Worm (Caenorhabditis elegans): ENCODE results near the gene comt-3.

comt-3 gene

DNA sequence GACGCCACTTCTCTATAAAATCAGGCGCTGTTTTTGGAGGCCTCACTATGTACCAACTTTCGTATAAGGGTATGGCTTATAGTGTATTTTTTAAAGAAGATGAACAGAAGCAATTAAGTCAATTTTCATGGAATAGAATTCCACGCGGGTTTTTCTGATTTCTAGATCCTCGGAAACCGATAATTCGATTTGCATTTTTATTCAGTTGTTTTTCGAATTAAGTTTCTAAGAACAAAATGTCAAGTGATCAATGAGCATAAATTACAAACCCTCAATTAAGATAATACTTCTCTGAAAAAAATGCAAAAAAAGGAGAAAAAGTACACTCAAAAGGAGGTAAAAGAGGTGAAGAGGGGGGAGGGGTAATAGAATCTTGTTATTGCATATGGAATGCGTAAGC lies 36.1 kb upstream of the comt-3 start:
- TF ChIP-seq ama-1 (optimal IDR thresholded peaks at IDR 0.05) (no peak), tra-1 (GFP tag; IDR thresholded peaks at IDR 0.05) (no peak), F49E8.2 (tag; optimal IDR thresholded peaks at IDR 0.05; ENCODE audit: borderline replicate concordance) (no peak), nhr-111 (GFP tag; optimal IDR thresholded peaks at IDR 0.05) (no peak)

DNA sequence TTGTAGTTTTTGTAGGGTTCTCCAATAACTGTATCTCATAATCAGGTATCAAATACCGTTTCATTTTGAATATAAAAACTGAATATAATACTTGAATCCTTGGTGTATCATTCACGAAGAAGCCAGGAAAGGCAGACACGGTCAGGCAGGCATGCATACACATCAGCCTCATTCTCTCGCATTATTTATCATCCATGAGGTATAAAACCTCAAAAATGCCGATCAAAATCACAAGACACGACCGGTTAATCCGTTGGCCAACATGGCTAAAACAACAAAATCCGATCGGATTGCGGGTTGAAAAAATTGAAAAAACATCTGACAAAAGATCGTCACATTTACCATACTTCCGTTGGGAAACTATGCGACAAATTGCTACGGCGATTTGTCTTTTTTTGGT lies 35.0 kb upstream of the comt-3 start, which contains the start of gene F59A7.5:
TSS of gene F59A7.5 (plus strand) at position 301 of the 400 bp plus-strand sequence.
- no peak for TF ChIP-seq mep-1 (tag; optimal IDR thresholded peaks at IDR 0.05)
- TF ChIP-seq zip-2 (tag; optimal IDR thresholded peaks at IDR 0.05) = no peak
- no peak for TF ChIP-seq mes-2 (tag; optimal IDR thresholded peaks at IDR 0.05; ENCODE audit: poor library complexity, severe bottlenecking)
- peak in 1 of 2 experiments; percentile 13 for TF ChIP-seq unc-62 (GFP tag; optimal IDR thresholded peaks at IDR 0.05 in 1 of 2)
- TF ChIP-seq unc-62 (tag; optimal IDR thresholded peaks at IDR 0.05) = no peak

DNA sequence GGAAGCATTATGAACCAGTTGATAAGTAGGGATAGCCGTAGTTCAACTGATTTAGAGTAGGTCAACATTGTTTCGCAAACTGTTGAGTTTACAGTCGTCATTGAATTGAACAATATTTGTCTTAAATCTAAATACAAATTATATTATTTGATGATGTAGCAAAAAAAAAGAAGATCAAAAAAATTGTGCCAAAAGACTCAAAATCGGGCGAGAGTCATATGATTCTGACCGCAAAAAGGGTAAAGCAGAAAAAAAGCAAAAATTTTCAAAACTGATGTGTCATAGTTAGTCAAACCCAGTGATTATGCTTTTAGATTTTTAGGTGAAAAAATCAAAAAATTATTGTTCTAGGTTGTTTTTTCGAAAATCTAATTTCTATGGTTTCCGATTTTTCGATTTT lies 29.6 kb upstream of the comt-3 start, which contains the start of gene srab-13:
TSS of gene srab-13 (minus strand) at position 101 of the 400 bp plus-strand sequence.
- TF ChIP-seq lin-15B (tag; optimal IDR thresholded peaks at IDR 0.05) = no peak
- no peak for TF ChIP-seq pha-4 (GFP tag; IDR thresholded peaks at IDR 0.05)
- no peak for TF ChIP-seq pha-4 (tag; optimal IDR thresholded peaks at IDR 0.05)
- TF ChIP-seq mxl-3 (GFP tag; optimal IDR thresholded peaks at IDR 0.05) = no peak
- no peak for TF ChIP-seq F26F4.8 (GFP tag; conservative IDR thresholded peaks at IDR 0.05)
- no peak for TF ChIP-seq nhr-237 (tag; optimal IDR thresholded peaks at IDR 0.05)
- TF ChIP-seq daf-16 (GFP tag; optimal IDR thresholded peaks at IDR 0.05) = no peak
- TF ChIP-seq daf-16 (tag; optimal IDR thresholded peaks at IDR 0.05) = no peak
- no peak for TF ChIP-seq ctbp-1 (GFP tag; IDR thresholded peaks at IDR 0.05)
- no peak for TF ChIP-seq snpc-1.2 (GFP tag; IDR thresholded peaks at IDR 0.05)

DNA sequence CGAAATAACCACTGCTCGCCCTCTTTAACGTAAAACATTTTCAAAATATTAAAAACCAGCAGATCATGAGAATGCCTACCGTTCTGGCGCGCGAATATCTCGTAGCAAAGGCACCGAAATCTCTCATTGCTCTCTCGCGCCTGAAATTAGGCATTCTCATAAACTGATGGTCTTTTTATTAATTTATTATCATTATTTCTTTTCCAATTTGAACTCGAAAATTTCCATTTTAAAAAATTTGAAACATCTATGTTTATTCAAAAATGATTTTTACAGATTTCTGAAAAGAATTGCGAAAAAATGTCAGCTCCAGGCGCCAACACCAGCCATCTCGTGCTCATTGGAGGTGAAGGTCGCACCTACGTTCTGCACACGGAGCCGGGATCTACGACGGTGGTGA lies 27.5 kb upstream of the comt-3 start, which contains the start of gene F59A7.12:
TSS of gene F59A7.12 (plus strand) at position 301 of the 400 bp plus-strand sequence.
- TF ChIP-seq fos-1 (tag; optimal IDR thresholded peaks at IDR 0.05) = no peak
- TF ChIP-seq set-16 (GFP tag; IDR thresholded peaks at IDR 0.05) = peak; percentile 62

DNA sequence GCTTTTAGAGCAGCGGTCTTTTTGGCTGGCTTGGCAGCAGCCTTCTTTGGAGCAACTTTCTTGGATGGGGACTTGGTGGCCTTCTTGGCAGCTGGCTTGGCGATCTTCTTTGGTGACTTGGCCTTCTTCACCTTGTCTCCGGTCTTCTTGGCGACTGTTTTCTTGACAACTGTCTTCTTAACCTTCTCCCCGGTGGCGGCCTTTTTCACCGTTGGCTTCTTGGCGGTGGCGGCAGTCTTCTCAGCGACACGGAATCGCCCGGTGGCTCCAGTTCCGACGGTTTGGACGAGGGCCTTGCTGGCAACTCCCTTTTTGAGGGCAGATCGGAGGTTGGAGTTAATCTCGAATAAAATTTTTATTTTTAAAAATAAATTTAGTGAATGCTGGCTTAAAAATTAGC lies 26.7 kb upstream of the comt-3 start:
- TF ChIP-seq zag-1 (tag; optimal IDR thresholded peaks at IDR 0.05) (no peak), set-16 (GFP tag; IDR thresholded peaks at IDR 0.05) (peak; percentile 75), unc-62 (GFP tag; optimal IDR thresholded peaks at IDR 0.05 in 1 of 2) (peak in 1 of 2 experiments; percentile 43), unc-62 (tag; optimal IDR thresholded peaks at IDR 0.05) (no peak)

DNA sequence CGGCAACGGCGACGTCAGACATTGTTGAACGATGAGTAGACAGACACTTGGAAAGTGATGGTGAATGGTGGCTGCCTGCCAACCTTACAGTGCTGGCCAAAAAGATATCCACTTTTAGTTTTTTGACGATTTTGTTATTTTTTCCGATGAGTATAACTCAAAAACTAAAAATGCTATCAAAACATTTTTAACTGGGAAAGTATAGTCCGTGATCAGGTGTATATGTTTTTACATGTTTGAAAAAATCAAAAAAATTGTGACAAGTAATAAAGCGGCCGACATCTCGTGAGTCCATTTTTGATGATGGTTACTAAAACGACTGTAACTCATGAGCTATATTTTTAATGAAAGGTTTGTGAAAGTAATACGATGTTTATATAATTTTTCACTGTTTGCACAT lies 25.9 kb upstream of the comt-3 start, which contains the start of gene hil-6:
TSS of gene hil-6 (minus strand) at position 101 of the 400 bp plus-strand sequence.
- no peak for TF ChIP-seq spr-1 (tag; optimal IDR thresholded peaks at IDR 0.05)
- TF ChIP-seq unc-62 (GFP tag; optimal IDR thresholded peaks at IDR 0.05 in 1 of 2) = peak in 1 of 2 experiments; percentile 33
- no peak for TF ChIP-seq unc-62 (tag; optimal IDR thresholded peaks at IDR 0.05)
- TF ChIP-seq ceh-62 (tag; optimal IDR thresholded peaks at IDR 0.05) = no peak

DNA sequence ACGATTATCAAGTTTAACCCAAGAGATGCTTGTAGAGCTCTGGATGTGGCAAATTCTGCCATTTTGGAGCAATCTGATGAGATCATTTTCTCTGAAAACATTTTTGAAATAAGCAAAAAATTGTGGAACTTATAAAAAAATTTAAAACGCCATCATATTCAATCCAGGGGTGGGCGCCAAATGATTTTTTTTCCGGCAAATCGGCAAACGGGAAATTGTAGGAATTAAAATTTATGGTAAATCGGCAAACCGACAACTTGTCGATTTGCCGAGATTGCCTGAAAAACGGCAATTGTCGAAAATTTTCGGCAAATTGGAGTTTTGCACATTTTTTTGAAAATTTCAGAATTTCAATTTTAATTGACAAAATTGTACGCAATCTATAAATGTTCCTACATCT lies 21.8 kb upstream of the comt-3 start, which contains the start of gene srab-23:
TSS of gene srab-23 (minus strand) at position 101 of the 400 bp plus-strand sequence.
- TF ChIP-seq hlh-11 (tag; optimal IDR thresholded peaks at IDR 0.05) (no peak), mdl-1 (tag; optimal IDR thresholded peaks at IDR 0.05) (no peak), madf-9 (GFP tag; conservative IDR thresholded peaks at IDR 0.05) (no peak), lim-7 (GFP tag; IDR thresholded peaks at IDR 0.05) (no peak), zfp-3 (GFP tag; conservative IDR thresholded peaks at IDR 0.05) (no peak), lsy-2 (tag; optimal IDR thresholded peaks at IDR 0.05) (no peak), nhr-6 (tag; optimal IDR thresholded peaks at IDR 0.05) (no peak), mxl-3 (GFP tag; optimal IDR thresholded peaks at IDR 0.05) (no peak), lin-39 (tag; optimal IDR thresholded peaks at IDR 0.05) (no peak), ceh-28 (tag; optimal IDR thresholded peaks at IDR 0.05) (no peak), ceh-20 (GFP tag; IDR thresholded peaks at IDR 0.05) (no peak), lin-15B (tag; optimal IDR thresholded peaks at IDR 0.05) (no peak), dmd-9 (GFP tag; IDR thresholded peaks at IDR 0.05) (no peak)
